Worm (Caenorhabditis elegans) whole organism, young adult: Measurements from ENCODE around the gene R160.3.

Experiments
- B0261.1 ChIP-seq: sonication (generic microtip); optimal IDR thresholded peaks from 2 replicates; lab custom pipeline; 2016; ENCODE audit warnings: mild to moderate bottlenecking, missing genetic modification characterization, moderate library complexity, missing compliant biosample characterization
- D2030.7 ChIP-seq: fragments of 200-800 bp; sonication (Bioruptor generic); IDR thresholded peaks from 2 replicates; pipeline ENCODE4 v1.3.6; 2022; ENCODE audit warnings: missing genetic modification reagents, missing genetic modification characterization, missing compliant biosample characterization
- F22D6.2 ChIP-seq: sonication (generic microtip); optimal IDR thresholded peaks from 2 replicates; lab custom pipeline; 2016; ENCODE audit warnings: mild to moderate bottlenecking, missing genetic modification characterization, missing compliant biosample characterization
- F57C9.4 ChIP-seq: sonication (generic microtip); optimal IDR thresholded peaks from 2 replicates; lab custom pipeline; 2017; ENCODE audit warnings: mild to moderate bottlenecking, missing genetic modification characterization, missing compliant biosample characterization
- Y56A3A.18 ChIP-seq: fragments of 200-800 bp; sonication (Bioruptor generic); IDR thresholded peaks from 2 replicates; pipeline ENCODE4 v1.3.6; 2022; ENCODE audit warnings: missing genetic modification reagents, missing genetic modification characterization, missing compliant biosample characterization
- ZK185.1 ChIP-seq: sonication (generic microtip); optimal IDR thresholded peaks from 2 replicates; lab custom pipeline; 2016; ENCODE audit warnings: mild to moderate bottlenecking, missing genetic modification characterization, missing compliant biosample characterization; ENCODE audit not compliant: poor library complexity, severe bottlenecking
- ama-1 ChIP-seq, 3 experiments: fragments of 150-350 bp in 1 of 3; sonication (generic microtip) in 2 of 3; optimal IDR thresholded peaks; 2 replicates each; lab custom pipeline; 2014 to 2018; ENCODE audit warnings: missing biosample characterization in 2 of 3, missing genetic modification characterization in 2 of 3, missing genetic modification reagents in 2 of 3
- die-1 ChIP-seq: sonication (generic microtip); optimal IDR thresholded peaks from 2 replicates; lab custom pipeline; 2016; ENCODE audit warnings: missing genotype, mild to moderate bottlenecking, missing genetic modification characterization, missing compliant biosample characterization
- dpl-1 ChIP-seq: fragments of 150-350 bp; optimal IDR thresholded peaks from 2 replicates; lab custom pipeline; 2014; ENCODE audit warnings: missing biosample characterization, missing genetic modification reagents, missing genetic modification characterization
- him-1 ChIP-seq: sonication (generic microtip); optimal IDR thresholded peaks from 2 replicates; lab custom pipeline; 2016; ENCODE audit warnings: missing genotype, missing genetic modification reagents, missing genetic modification characterization, missing compliant biosample characterization
- hlh-12 ChIP-seq: sonication (generic microtip); optimal IDR thresholded peaks from 2 replicates; lab custom pipeline; 2016; ENCODE audit warnings: missing genetic modification characterization, missing compliant biosample characterization
- hmg-1.2 ChIP-seq: fragments of 200-800 bp; sonication (Bioruptor generic); IDR thresholded peaks from 2 replicates; pipeline ENCODE4 v1.3.6; 2022; ENCODE audit warnings: missing genetic modification reagents, missing genetic modification characterization, missing compliant biosample characterization
- let-526 ChIP-seq: fragments of 200-800 bp; sonication (Bioruptor generic); IDR thresholded peaks from 2 replicates; pipeline ENCODE4 v1.3.6; 2022; ENCODE audit warnings: missing genetic modification reagents, missing genetic modification characterization, missing compliant biosample characterization
- lin-26 ChIP-seq: fragments of 200-800 bp; sonication (Bioruptor generic); IDR thresholded peaks from 2 replicates; pipeline ENCODE4 v1.3.6; 2022; ENCODE audit warnings: missing genetic modification reagents, missing genetic modification characterization, missing compliant biosample characterization
- madf-10 ChIP-seq: sonication (generic microtip); optimal IDR thresholded peaks from 2 replicates; lab custom pipeline; 2016; ENCODE audit warnings: mild to moderate bottlenecking, missing genetic modification characterization, missing compliant biosample characterization
- mes-4 ChIP-seq: sonication (generic microtip); optimal IDR thresholded peaks from 2 replicates; lab custom pipeline; 2016; ENCODE audit warnings: missing genotype, missing genetic modification characterization, missing compliant biosample characterization
- mxl-1 ChIP-seq: sonication (generic microtip); optimal IDR thresholded peaks from 2 replicates; lab custom pipeline; 2016; ENCODE audit warnings: missing genetic modification characterization, missing compliant biosample characterization
- nfya-1 ChIP-seq: sonication (generic microtip); optimal IDR thresholded peaks from 2 replicates; lab custom pipeline; 2017; ENCODE audit warnings: antibody characterized with exemption, missing compliant biosample characterization, missing genetic modification characterization, borderline replicate concordance; ENCODE audit not compliant: insufficient read depth
- nhr-120 ChIP-seq: fragments of 200-800 bp; sonication (Bioruptor generic); IDR thresholded peaks from 2 replicates; pipeline ENCODE4 v1.3.6; 2022; ENCODE audit warnings: missing genetic modification characterization, missing compliant biosample characterization
- pbrm-1 ChIP-seq: fragments of 200-800 bp; sonication (Bioruptor generic); IDR thresholded peaks from 2 replicates; pipeline ENCODE4 v1.3.6; 2022; ENCODE audit warnings: missing genetic modification reagents, missing genetic modification characterization, missing compliant biosample characterization
- pha-4 ChIP-seq: fragments of 150-350 bp; sonication (generic microtip); optimal IDR thresholded peaks from 2 replicates; lab custom pipeline; 2014; ENCODE audit warnings: missing biosample characterization, missing genetic modification reagents, missing genetic modification characterization
- rcor-1 ChIP-seq: fragments of 200-800 bp; sonication (Bioruptor generic); IDR thresholded peaks from 2 replicates; pipeline ENCODE4 v1.3.6; 2022; ENCODE audit warnings: missing genetic modification reagents, missing genetic modification characterization, missing compliant biosample characterization
- rpc-1 ChIP-seq, 2 experiments: fragments of 150-350 bp in 1 of 2; sonication (generic microtip) in 1 of 2; optimal IDR thresholded peaks; 2 replicates each; lab custom pipeline; 2014 to 2018; ENCODE audit warnings: missing biosample characterization in 1 of 2, missing genetic modification characterization in 1 of 2, missing genetic modification reagents in 1 of 2, missing genotype in 1 of 2
- snpc-1.1 ChIP-seq: sonication (generic microtip); optimal IDR thresholded peaks from 2 replicates; lab custom pipeline; 2017; ENCODE audit warnings: missing genetic modification characterization, mild to moderate bottlenecking, missing compliant biosample characterization, antibody characterized with exemption, moderate library complexity, missing genotype, missing genetic modification reagents; ENCODE audit not compliant: insufficient read depth
- snpc-1.3 ChIP-seq: sonication (generic microtip); optimal IDR thresholded peaks from 2 replicates; lab custom pipeline; 2017; ENCODE audit warnings: missing genetic modification characterization, mild to moderate bottlenecking, missing compliant biosample characterization, antibody characterized with exemption, moderate library complexity, missing genotype, missing genetic modification reagents; ENCODE audit not compliant: insufficient read depth
- snpc-4 ChIP-seq, 5 experiments: fragments of 150-350 bp in 1 of 5; sonication (generic microtip) in 4 of 5; optimal IDR thresholded peaks; 2 replicates each; lab custom pipeline; 2014 to 2018; ENCODE audit warnings: missing genetic modification characterization in 5 of 5, missing biosample characterization in 3 of 5, antibody characterized with exemption in 2 of 5, mild to moderate bottlenecking in 2 of 5, missing compliant biosample characterization in 2 of 5, missing genotype in 2 of 5, moderate library complexity in 2 of 5, missing genetic modification reagents in 1 of 5
- tbp1 ChIP-seq: fragments of 200-800 bp; sonication (Bioruptor generic); optimal IDR thresholded peaks from 2 replicates; lab custom pipeline; 2018; ENCODE audit warnings: mild to moderate bottlenecking, missing genetic modification characterization, missing compliant biosample characterization
- unc-62 ChIP-seq: fragments of 150-350 bp; optimal IDR thresholded peaks from 2 replicates; lab custom pipeline; 2014; ENCODE audit warnings: missing biosample characterization, missing genetic modification reagents, missing genetic modification characterization
- ztf-18 ChIP-seq: sonication (generic microtip); optimal IDR thresholded peaks from 2 replicates; lab custom pipeline; 2016; ENCODE audit warnings: missing genotype, mild to moderate bottlenecking, missing genetic modification characterization, missing compliant biosample characterization
- ztf-22 ChIP-seq: fragments of 200-800 bp; sonication (Bioruptor generic); optimal IDR thresholded peaks from 2 replicates; lab custom pipeline; 2018; ENCODE audit warnings: mild to moderate bottlenecking, missing genetic modification characterization, moderate library complexity, missing compliant biosample characterization

Gene R160.3

ce11 chrX:4410280-4410911 lies 44.3 kb upstream of the R160.3 start (continued):
- TF ChIP-seq die-1 (tag; lab: Kevin White, UChicago) (peak; percentile 82), ztf-18 (tag; lab: Kevin White, UChicago) (peak; percentile 45), snpc-1.1 (peak; percentile 60), unc-62 (GFP tag; lab: Kevin White, UChicago) (no peak), Y56A3A.18 (GFP tag; lab: Robert Waterston, UW) (peak; percentile 54), snpc-4 (GFP tag; optimal IDR thresholded peaks at IDR 0.05; lab: Kevin White, UChicago) (peak; percentile 65), snpc-4 (tag; optimal IDR thresholded peaks at IDR 0.05; lab: Kevin White, UChicago) (peak in 3 of 4 experiments; percentile 53 to 83 (median 81)), F22D6.2 (tag; lab: Kevin White, UChicago) (no peak), lin-26 (GFP tag; lab: Robert Waterston, UW) (peak; percentile 76), snpc-1.3 (peak; percentile 73), hmg-1.2 (GFP tag; lab: Robert Waterston, UW) (0 out of 2 replicates have a peak, but pooled peaks have one; percentile 33), mxl-1 (tag; lab: Kevin White, UChicago) (peak; percentile 50), D2030.7 (GFP tag; lab: Robert Waterston, UW) (peak; percentile 80), nfya-1 (no peak), him-1 (tag; lab: Kevin White, UChicago) (peak; percentile 70), hlh-12 (tag; lab: Kevin White, UChicago) (no peak), B0261.1 (tag; lab: Kevin White, UChicago) (peak; percentile 68), rpc-1 (optimal IDR thresholded peaks at IDR 0.05; lab: Kevin White, UChicago) (peak; percentile 86), rpc-1 (tag; optimal IDR thresholded peaks at IDR 0.05; lab: Kevin White, UChicago) (peak; percentile 94), mes-4 (tag; lab: Kevin White, UChicago) (peak; percentile 24)

ce11 chrX:4409591-4410279 lies 43.6 kb upstream of the R160.3 start:
- TF ChIP-seq rcor-1 (0 out of 2 replicates have a peak, but pooled peaks have one; percentile 7), pbrm-1 (peak; percentile 10; the same call in 1 of the 2 replicates), dpl-1 (GFP tag; lab: Kevin White, UChicago) (no peak), ZK185.1 (tag; lab: Kevin White, UChicago) (no peak), nhr-120 (GFP tag; lab: Robert Waterston, UW) (0 out of 2 replicates have a peak, but pooled peaks have one; percentile 42), rpc-1 (optimal IDR thresholded peaks at IDR 0.05; lab: Kevin White, UChicago) (peak; percentile 72), rpc-1 (tag; optimal IDR thresholded peaks at IDR 0.05; lab: Kevin White, UChicago) (peak; percentile 87), die-1 (tag; lab: Kevin White, UChicago) (peak; percentile 50), snpc-1.3 (peak; percentile 23), let-526 (GFP tag; lab: Robert Waterston, UW) (no peak), ztf-22 (no peak), tbp1 (GFP tag; lab: Kevin White, UChicago) (peak; percentile 90), snpc-4 (GFP tag; optimal IDR thresholded peaks at IDR 0.05; lab: Kevin White, UChicago) (peak; percentile 20), snpc-4 (tag; optimal IDR thresholded peaks at IDR 0.05; lab: Kevin White, UChicago) (peak in 1 of 4 experiments; percentile 77), B0261.1 (tag; lab: Kevin White, UChicago) (peak; percentile 74), F57C9.4 (no peak), D2030.7 (GFP tag; lab: Robert Waterston, UW) (peak; percentile 45; the same call in 1 of the 2 replicates), Y56A3A.18 (GFP tag; lab: Robert Waterston, UW) (0 out of 2 replicates have a peak, but pooled peaks have one; percentile 63), pha-4 (tag; lab: Kevin White, UChicago) (no peak), lin-26 (GFP tag; lab: Robert Waterston, UW) (peak; percentile 82), hmg-1.2 (GFP tag; lab: Robert Waterston, UW) (peak; percentile 70), ama-1 (optimal IDR thresholded peaks at IDR 0.05; lab: Kevin White, UChicago) (no peak), ama-1 (GFP tag; optimal IDR thresholded peaks at IDR 0.05; lab: Kevin White, UChicago) (peak in 1 of 2 experiments; percentile 23), madf-10 (tag; lab: Kevin White, UChicago) (peak; percentile 16)
- TF ChIP-seq, all 124 proteins: peak for 15
